Fruit fly (Drosophila melanogaster) whole organism, embryonic: ENCODE measurements around the gene Pp2A-29B.
A peak's percentile ranks its signal among the peaks of the same experiment; 100 is the strongest.

Experiments
- Ada2b ChIP-seq: fragments of 200-800 bp; sonication (Bioruptor generic); IDR thresholded peaks from 2 replicates; pipeline ENCODE4 v1.3.6; 2022; ENCODE audit warnings: missing biosample characterization, missing genetic modification characterization
- Antp ChIP-seq: fragments of 200-800 bp; sonication (Bioruptor generic); optimal IDR thresholded peaks from 3 replicates; lab custom pipeline; 2016; ENCODE audit warnings: missing biosample characterization, missing genetic modification characterization
- Atf3 ChIP-seq: fragments of 200-800 bp; sonication (Bioruptor generic); optimal IDR thresholded peaks from 3 replicates; lab custom pipeline; 2016; ENCODE audit warnings: missing biosample characterization, missing genetic modification characterization
- CG10209 ChIP-seq: fragments of 200-800 bp; sonication (Bioruptor generic); optimal IDR thresholded peaks from 3 replicates; lab custom pipeline; 2017; ENCODE audit warnings: missing biosample characterization, mild to moderate bottlenecking, missing genetic modification characterization, missing genetic modification reagents
- CG10274 ChIP-seq: fragments of 200-800 bp; sonication (Bioruptor generic); optimal IDR thresholded peaks from 3 replicates; lab custom pipeline; 2017; ENCODE audit warnings: missing biosample characterization, mild to moderate bottlenecking, missing genetic modification characterization
- CG11504 ChIP-seq: fragments of 200-800 bp; sonication (Bioruptor generic); optimal IDR thresholded peaks from 3 replicates; lab custom pipeline; 2019; ENCODE audit warnings: missing biosample characterization, mild to moderate bottlenecking, missing genetic modification characterization, moderate library complexity
- CG12659 ChIP-seq: fragments of 200-800 bp; sonication (Bioruptor generic); optimal IDR thresholded peaks from 3 replicates; lab custom pipeline; 2017; ENCODE audit warnings: mild to moderate bottlenecking, missing biosample characterization, missing genetic modification reagents, missing genetic modification characterization
- CG1792 ChIP-seq: fragments of 200-800 bp; sonication (Bioruptor generic); optimal IDR thresholded peaks from 2 replicates; lab custom pipeline; 2016; ENCODE audit warnings: missing biosample characterization, missing genetic modification characterization
- CG2202 ChIP-seq: fragments of 200-800 bp; sonication (Bioruptor generic); optimal IDR thresholded peaks from 2 replicates; lab custom pipeline; 2018; ENCODE audit warnings: missing biosample characterization, mild to moderate bottlenecking, missing genetic modification characterization
- CG3407 ChIP-seq: fragments of 200-800 bp; sonication (Bioruptor generic); optimal IDR thresholded peaks from 2 replicates; lab custom pipeline; 2018; ENCODE audit warnings: missing biosample characterization, mild to moderate bottlenecking, missing genetic modification characterization
- CG4707 ChIP-seq: fragments of 200-800 bp; sonication (Bioruptor generic); optimal IDR thresholded peaks from 2 replicates; lab custom pipeline; 2018; ENCODE audit warnings: missing biosample characterization, mild to moderate bottlenecking, missing genetic modification characterization, moderate library complexity
- CG6254 ChIP-seq: fragments of 200-800 bp; sonication (Bioruptor generic); optimal IDR thresholded peaks from 3 replicates; lab custom pipeline; 2017; ENCODE audit warnings: mild to moderate bottlenecking, missing biosample characterization, missing genetic modification reagents, missing genetic modification characterization
- CG6765 ChIP-seq: fragments of 200-800 bp; sonication (Bioruptor generic); optimal IDR thresholded peaks from 3 replicates; lab custom pipeline; 2017; ENCODE audit warnings: missing biosample characterization, mild to moderate bottlenecking, missing genetic modification characterization
- CG7745 ChIP-seq: fragments of 200-800 bp; sonication (Bioruptor generic); optimal IDR thresholded peaks from 2 replicates; lab custom pipeline; 2018; ENCODE audit warnings: missing biosample characterization, mild to moderate bottlenecking, missing genetic modification characterization, moderate library complexity
- CG8944 ChIP-seq: fragments of 200-800 bp; sonication (Bioruptor generic); optimal IDR thresholded peaks from 3 replicates; lab custom pipeline; 2016; ENCODE audit warnings: missing biosample characterization, missing genetic modification characterization
- Camta ChIP-seq: fragments of 200-800 bp; sonication (Bioruptor generic); optimal IDR thresholded peaks from 2 replicates; lab custom pipeline; 2016; ENCODE audit warnings: missing biosample characterization, missing genetic modification characterization
- Dbx ChIP-seq: fragments of 200-800 bp; sonication (Bioruptor generic); IDR thresholded peaks from 3 replicates; pipeline ENCODE4 v1.3.6; 2022; ENCODE audit warnings: missing biosample characterization, missing genetic modification characterization
- Dp ChIP-seq: fragments of 200-800 bp; sonication (Bioruptor generic); optimal IDR thresholded peaks from 2 replicates; lab custom pipeline; 2018; ENCODE audit warnings: missing biosample characterization, mild to moderate bottlenecking, missing genetic modification characterization, moderate library complexity
- Dref ChIP-seq: fragments of 200-800 bp; sonication (Bioruptor generic); IDR thresholded peaks from 2 replicates; pipeline ENCODE4 v1.3.6; 2022; ENCODE audit warnings: missing biosample characterization, missing genetic modification characterization
- Drgx ChIP-seq: fragments of 200-800 bp; sonication (Bioruptor generic); IDR thresholded peaks from 2 replicates; pipeline ENCODE4 v1.3.6; 2022; ENCODE audit warnings: missing biosample characterization, missing genetic modification characterization
- H15 ChIP-seq: fragments of 200-800 bp; sonication (Bioruptor generic); IDR thresholded peaks from 3 replicates; pipeline ENCODE4 v1.3.6; 2022; ENCODE audit warnings: missing biosample characterization, missing genetic modification characterization
- HHEX ChIP-seq: fragments of 200-800 bp; sonication (Bioruptor generic); optimal IDR thresholded peaks from 3 replicates; lab custom pipeline; 2017; ENCODE audit warnings: missing biosample characterization, mild to moderate bottlenecking, missing genetic modification characterization, missing genetic modification reagents
- HLHmδ ChIP-seq: fragments of 200-800 bp; sonication (Bioruptor generic); optimal IDR thresholded peaks from 2 replicates; lab custom pipeline; 2018; ENCODE audit warnings: missing biosample characterization, mild to moderate bottlenecking, missing genetic modification characterization, moderate library complexity
- Hr51 ChIP-seq, 2 experiments: fragments of 200-800 bp; sonication (Bioruptor generic); optimal IDR thresholded peaks; 2 replicates in 1 of 2; 3 replicates in 1 of 2; lab custom pipeline; 2016 to 2018; ENCODE audit warnings: missing biosample characterization in 2 of 2, missing genetic modification characterization in 2 of 2, mild to moderate bottlenecking in 1 of 2, moderate library complexity in 1 of 2
- Kr ChIP-seq: fragments of 200-800 bp; sonication (Bioruptor generic); optimal IDR thresholded peaks from 2 replicates; lab custom pipeline; 2017; ENCODE audit warnings: missing biosample characterization, mild to moderate bottlenecking, missing genetic modification characterization
- Ssrp ChIP-seq: fragments of 200-800 bp; sonication (Bioruptor generic); optimal IDR thresholded peaks from 2 replicates; lab custom pipeline; 2018; ENCODE audit warnings: missing biosample characterization, mild to moderate bottlenecking, missing genetic modification characterization, moderate library complexity
- Trl ChIP-seq, 3 experiments: fragments of >200 bp in 2 of 3; fragments of 200-800 bp in 1 of 3; sonication (Bioruptor generic) in 1 of 3; optimal IDR thresholded peaks; 2 replicates in 1 of 3; 3 replicates in 2 of 3; lab custom pipeline; 2016 to 2017; ENCODE audit warnings: missing biosample characterization in 1 of 3, missing genetic modification characterization in 1 of 3
- Vsx1 ChIP-seq: fragments of 200-800 bp; sonication (Bioruptor generic); optimal IDR thresholded peaks from 2 replicates; lab custom pipeline; 2017; ENCODE audit warnings: missing biosample characterization, mild to moderate bottlenecking, missing genetic modification characterization, missing genetic modification reagents
- ara ChIP-seq: fragments of 200-800 bp; sonication (Bioruptor generic); IDR thresholded peaks from 2 replicates; pipeline ENCODE4 v1.3.6; 2022; ENCODE audit warnings: missing biosample characterization, missing genetic modification characterization
- ase ChIP-seq: fragments of 200-800 bp; sonication (Bioruptor generic); IDR thresholded peaks from 3 replicates; pipeline ENCODE4 v1.3.6; 2022; ENCODE audit warnings: missing biosample characterization, missing genetic modification characterization
- corto ChIP-seq: fragments of 200-800 bp; sonication (Bioruptor generic); optimal IDR thresholded peaks from 2 replicates; lab custom pipeline; 2016; ENCODE audit warnings: missing biosample characterization, mild to moderate bottlenecking, missing genetic modification characterization, moderate library complexity
- crc ChIP-seq: fragments of 200-800 bp; sonication (Bioruptor generic); optimal IDR thresholded peaks from 2 replicates; lab custom pipeline; 2016; ENCODE audit warnings: missing biosample characterization, missing genetic modification characterization
- danr ChIP-seq: fragments of 200-800 bp; sonication (Bioruptor generic); IDR thresholded peaks from 2 replicates; pipeline ENCODE4 v1.3.6; 2022; ENCODE audit warnings: missing biosample characterization, missing genetic modification characterization
- ewg ChIP-seq: fragments of 200-800 bp; sonication (Bioruptor generic); optimal IDR thresholded peaks from 3 replicates; lab custom pipeline; 2017; ENCODE audit warnings: mild to moderate bottlenecking, missing biosample characterization, missing genetic modification reagents, missing genetic modification characterization
- gce ChIP-seq: fragments of 200-800 bp; sonication (Bioruptor generic); IDR thresholded peaks from 3 replicates; pipeline ENCODE4 v1.3.6; 2022; ENCODE audit warnings: missing biosample characterization, missing genetic modification characterization
- hbn ChIP-seq: fragments of 200-800 bp; sonication (Bioruptor generic); IDR thresholded peaks from 2 replicates; pipeline ENCODE4 v1.3.6; 2022; ENCODE audit warnings: missing biosample characterization, missing genetic modification characterization; ENCODE audit not compliant: partially characterized antibody
- hth ChIP-seq: fragments of >200 bp; optimal IDR thresholded peaks from 2 replicates; lab custom pipeline; 2017; ENCODE audit warnings: inconsistent platforms
- lmd ChIP-seq: fragments of 200-800 bp; sonication (Bioruptor generic); IDR thresholded peaks from 2 replicates; pipeline ENCODE4 v1.3.6; 2022; ENCODE audit warnings: missing biosample characterization, missing genetic modification characterization
- p53 ChIP-seq: fragments of 200-800 bp; sonication (Bioruptor generic); optimal IDR thresholded peaks from 2 replicates; lab custom pipeline; 2016; ENCODE audit warnings: missing biosample characterization, missing genetic modification characterization
- peb ChIP-seq: fragments of 200-800 bp; sonication (Bioruptor generic); IDR thresholded peaks from 2 replicates; pipeline ENCODE4 v1.3.6; 2022; ENCODE audit warnings: missing biosample characterization, missing genetic modification characterization
- pum ChIP-seq: fragments of 200-800 bp; sonication (Bioruptor generic); optimal IDR thresholded peaks from 2 replicates; lab custom pipeline; 2016; ENCODE audit warnings: missing biosample characterization, missing genetic modification characterization
- sens ChIP-seq: fragments of 200-800 bp; sonication (Bioruptor generic); peaks from one replicate; lab custom pipeline; 2016; ENCODE audit warnings: missing biosample characterization, missing genetic modification characterization
- sisA ChIP-seq: fragments of 200-800 bp; sonication (Bioruptor generic); IDR thresholded peaks from 2 replicates; pipeline ENCODE4 v1.3.6; 2022; ENCODE audit warnings: missing biosample characterization, missing genetic modification characterization
- ssp ChIP-seq: fragments of 200-800 bp; sonication (Bioruptor generic); IDR thresholded peaks from 2 replicates; pipeline ENCODE4 v1.3.6; 2022; ENCODE audit warnings: missing biosample characterization, missing genetic modification characterization
- stc ChIP-seq: fragments of 200-800 bp; sonication (Bioruptor generic); IDR thresholded peaks from 2 replicates; pipeline ENCODE4 v1.3.6; 2022; ENCODE audit warnings: missing biosample characterization, missing genetic modification characterization
- tio ChIP-seq: fragments of 200-800 bp; sonication (Bioruptor generic); optimal IDR thresholded peaks from 2 replicates; lab custom pipeline; 2017; ENCODE audit warnings: missing biosample characterization, missing genetic modification characterization, inconsistent platforms
- trem ChIP-seq: fragments of 200-800 bp; optimal IDR thresholded peaks from 3 replicates; lab custom pipeline; 2019; ENCODE audit warnings: missing biosample characterization, mild to moderate bottlenecking, missing genetic modification characterization, moderate library complexity
- ttk ChIP-seq: fragments of 200-800 bp; sonication (Bioruptor generic); IDR thresholded peaks from 2 replicates; pipeline ENCODE4 v2.1.2; 2022; ENCODE audit warnings: missing biosample characterization, missing genetic modification characterization
- twi ChIP-seq: fragments of 200-800 bp; optimal IDR thresholded peaks from 2 replicates; lab custom pipeline; 2019; ENCODE audit warnings: missing biosample characterization, mild to moderate bottlenecking, missing genetic modification characterization, moderate library complexity
- wek ChIP-seq: fragments of 200-800 bp; sonication (Bioruptor generic); optimal IDR thresholded peaks from 3 replicates; lab custom pipeline; 2018; ENCODE audit warnings: missing biosample characterization, mild to moderate bottlenecking, missing genetic modification characterization, moderate library complexity
- zen2 ChIP-seq: fragments of 200-800 bp; sonication (Bioruptor generic); IDR thresholded peaks from 3 replicates; pipeline ENCODE4 v1.3.6; 2022; ENCODE audit warnings: missing biosample characterization, missing genetic modification characterization; ENCODE audit not compliant: partially characterized antibody

The Pp2A-29B gene

dm6 chr2L:8376717-8377116 is 10.9 kb downstream of the Pp2A-29B start, which contains the start of the genes CG13390 and CG17294 (continued):
- TF ChIP-seq CG6765 (GFP tag; lab: Kevin White, UChicago) (peak; percentile 100), corto (GFP tag; lab: Kevin White, UChicago) (peak; percentile 99), peb (GFP tag; lab: Robert Waterston, UW) (peak; percentile 98), CG2202 (peak; percentile 99), sens (GFP tag; lab: Kevin White, UChicago) (peak; percentile 99), crc (peak; percentile 90), CG11504 (tag; lab: Kevin White, UChicago) (peak; percentile 98), ttk (GFP tag; lab: Robert Waterston, UW) (peak; percentile 99), Dbx (peak; percentile 100), Trl (optimal IDR thresholded peaks at IDR 0.05; lab: Kevin White, UChicago) (no peak), Trl (GFP tag; optimal IDR thresholded peaks at IDR 0.05; lab: Kevin White, UChicago) (peak; percentile 92), danr (GFP tag; lab: Robert Waterston, UW) (peak; percentile 99), CG6254 (GFP tag; lab: Kevin White, UChicago) (peak; percentile 97), pum (peak; percentile 92), Camta (GFP tag; lab: Kevin White, UChicago) (peak; percentile 96), p53 (GFP tag; lab: Kevin White, UChicago) (peak; percentile 23), tio (peak; percentile 98), hth (lab: Kevin White, UChicago) (no peak), CG10209 (GFP tag; lab: Kevin White, UChicago) (peak; percentile 99), lmd (peak; percentile 99), HHEX (peak; percentile 100), CG7745 (tag; lab: Kevin White, UChicago) (peak; percentile 89), zen2 (GFP tag; lab: Robert Waterston, UW) (peak; percentile 72; the same call in 2 of the 3 replicates), trem (tag; lab: Kevin White, UChicago) (peak; percentile 97), Dp (GFP tag; lab: Kevin White, UChicago) (peak; percentile 54), Antp (peak; percentile 82), Hr51 (GFP tag; optimal IDR thresholded peaks at IDR 0.05; lab: Kevin White, UChicago) (peak; percentile 96 to 100), ssp (GFP tag; lab: Robert Waterston, UW) (peak; percentile 96), Drgx (GFP tag; lab: Robert Waterston, UW) (peak; percentile 100), CG8944 (GFP tag; lab: Kevin White, UChicago) (peak; percentile 84), CG1792 (GFP tag; lab: Kevin White, UChicago) (peak; percentile 77), wek (GFP tag; lab: Kevin White, UChicago) (peak; percentile 94), twi (tag; lab: Kevin White, UChicago) (peak; percentile 99), ewg (GFP tag; lab: Kevin White, UChicago) (peak; percentile 98), Atf3 (GFP tag; lab: Kevin White, UChicago) (peak; percentile 92), hbn (GFP tag; lab: Robert Waterston, UW) (peak; percentile 70; the same call in 1 of the 2 replicates), ara (peak; percentile 99), sisA (GFP tag; lab: Robert Waterston, UW) (peak; percentile 100), Ssrp (tag; lab: Kevin White, UChicago) (peak; percentile 100), CG4707 (GFP tag; lab: Kevin White, UChicago) (peak; percentile 96), CG10274 (GFP tag; lab: Kevin White, UChicago) (peak; percentile 94), Vsx1 (GFP tag; lab: Kevin White, UChicago) (peak; percentile 98), Ada2b (GFP tag; lab: Robert Waterston, UW) (peak; percentile 100), CG3407 (GFP tag; lab: Kevin White, UChicago) (peak; percentile 97), gce (GFP tag; lab: Robert Waterston, UW) (peak; percentile 100), H15 (peak; percentile 100), CG12659 (GFP tag; lab: Kevin White, UChicago) (peak; percentile 100), ase (GFP tag; lab: Robert Waterston, UW) (peak; percentile 99), HLHmδ (GFP tag; lab: Kevin White, UChicago) (no peak), stc (GFP tag; lab: Robert Waterston, UW) (peak; percentile 100), Dref (GFP tag; lab: Robert Waterston, UW) (peak; percentile 65), Kr (GFP tag; lab: Kevin White, UChicago) (peak; percentile 74)
